Fruit fly (Drosophila melanogaster): ENCODE results near the gene PIG-Wa.

- TF ChIP-seq EcR (GFP tag; optimal IDR thresholded peaks at IDR 0.05) (no peak), pan (optimal IDR thresholded peaks at IDR 0.05) (no peak), usp (GFP tag; optimal IDR thresholded peaks at IDR 0.05) (no peak), Dll (optimal IDR thresholded peaks at IDR 0.05) (no peak), psq (optimal IDR thresholded peaks at IDR 0.05) (no peak), CG8478 (optimal IDR thresholded peaks at IDR 0.05) (no peak)
Observed at dm6 chr2L:2370352-2370751, 12.7 kb upstream of the PIG-Wa start.

All from whole organism.